Fruit fly (Drosophila melanogaster) whole organism, embryonic: ENCODE results near the gene CG43922.

Source experiments
- ATbp ChIP-seq: fragments of 200-800 bp; sonication (Bioruptor generic); optimal IDR thresholded peaks from 2 replicates; lab custom pipeline; 2017; ENCODE audit warnings: missing biosample characterization, mild to moderate bottlenecking, missing genetic modification characterization, missing genetic modification reagents
- Atf-2 ChIP-seq: fragments of 200-800 bp; sonication (Bioruptor generic); optimal IDR thresholded peaks from 2 replicates; lab custom pipeline; 2016; ENCODE audit warnings: missing biosample characterization, missing genetic modification characterization
- Bteb2 ChIP-seq: fragments of 200-800 bp; sonication (Bioruptor generic); optimal IDR thresholded peaks from 2 replicates; lab custom pipeline; 2016; ENCODE audit warnings: missing biosample characterization, missing genetic modification characterization
- CG10321 ChIP-seq: fragments of 200-800 bp; sonication (Bioruptor generic); IDR thresholded peaks from 2 replicates; pipeline ENCODE4 v1.3.6; 2022; ENCODE audit warnings: missing biosample characterization, missing genetic modification characterization
- CG11696 ChIP-seq: fragments of 200-800 bp; sonication (Bioruptor generic); IDR thresholded peaks from 2 replicates; pipeline ENCODE4 v1.3.6; 2022; ENCODE audit warnings: missing biosample characterization, missing genetic modification characterization
- CG11723 ChIP-seq: fragments of 200-800 bp; sonication (Bioruptor generic); optimal IDR thresholded peaks from 2 replicates; lab custom pipeline; 2017; ENCODE audit warnings: missing biosample characterization, mild to moderate bottlenecking, missing genetic modification characterization
- CG12155 ChIP-seq: fragments of 200-800 bp; sonication (Bioruptor generic); optimal IDR thresholded peaks from 3 replicates; lab custom pipeline; 2016; ENCODE audit warnings: missing biosample characterization, missing genetic modification characterization
- CG13123 ChIP-seq: fragments of 200-800 bp; sonication (Bioruptor generic); optimal IDR thresholded peaks from 2 replicates; lab custom pipeline; 2016; ENCODE audit warnings: missing biosample characterization, missing genetic modification characterization
- CG14965 ChIP-seq: fragments of 200-800 bp; sonication (Bioruptor generic); optimal IDR thresholded peaks from 2 replicates; lab custom pipeline; 2016; ENCODE audit warnings: missing biosample characterization, missing genetic modification characterization, borderline replicate concordance
- CG15011 ChIP-seq: fragments of 200-800 bp; sonication (Bioruptor generic); optimal IDR thresholded peaks from 3 replicates; lab custom pipeline; 2018; ENCODE audit warnings: missing biosample characterization, mild to moderate bottlenecking, missing genetic modification characterization
- CG15269 ChIP-seq: fragments of 200-800 bp; sonication (Bioruptor generic); optimal IDR thresholded peaks from 2 replicates; lab custom pipeline; 2018; ENCODE audit warnings: missing biosample characterization, mild to moderate bottlenecking, missing genetic modification characterization, moderate library complexity
- CG1529 ChIP-seq: fragments of 200-800 bp; sonication (Bioruptor generic); optimal IDR thresholded peaks from 3 replicates; lab custom pipeline; 2018; ENCODE audit warnings: missing biosample characterization, missing genetic modification characterization
- CG17802 ChIP-seq: fragments of 200-800 bp; sonication (Bioruptor generic); optimal IDR thresholded peaks from 2 replicates; lab custom pipeline; 2018; ENCODE audit warnings: missing biosample characterization, mild to moderate bottlenecking, missing genetic modification characterization, moderate library complexity
- CG17912 ChIP-seq: fragments of 200-800 bp; sonication (Bioruptor generic); optimal IDR thresholded peaks from 2 replicates; lab custom pipeline; 2018; ENCODE audit warnings: missing biosample characterization, mild to moderate bottlenecking, missing genetic modification characterization
- CG30403 ChIP-seq: fragments of 200-800 bp; sonication (Bioruptor generic); optimal IDR thresholded peaks from 3 replicates; lab custom pipeline; 2016; ENCODE audit warnings: missing biosample characterization, missing genetic modification characterization
- CG30431 ChIP-seq: fragments of 200-800 bp; sonication (Bioruptor generic); optimal IDR thresholded peaks from 2 replicates; lab custom pipeline; 2017; ENCODE audit warnings: missing biosample characterization, missing genetic modification characterization
- CG32767 ChIP-seq: fragments of 200-800 bp; sonication (Bioruptor generic); IDR thresholded peaks from 2 replicates; pipeline ENCODE4 v1.3.6; 2022; ENCODE audit warnings: missing biosample characterization, missing genetic modification characterization
- CG3281 ChIP-seq: fragments of 200-800 bp; sonication (Bioruptor generic); optimal IDR thresholded peaks from 3 replicates; lab custom pipeline; 2017; ENCODE audit warnings: missing biosample characterization, mild to moderate bottlenecking, missing genetic modification characterization
- CG33213 ChIP-seq: fragments of 200-800 bp; sonication (Bioruptor generic); optimal IDR thresholded peaks from 3 replicates; lab custom pipeline; 2016; ENCODE audit warnings: missing biosample characterization, missing genetic modification characterization
- CG3726 ChIP-seq: fragments of 200-800 bp; sonication (Bioruptor generic); IDR thresholded peaks from 3 replicates; pipeline ENCODE4, ENCODE4 v1.3.6; 2022; ENCODE audit warnings: missing biosample characterization, missing genetic modification characterization
- CG9609 ChIP-seq: fragments of 200-800 bp; sonication (Bioruptor generic); optimal IDR thresholded peaks from 3 replicates; lab custom pipeline; 2016; ENCODE audit warnings: missing biosample characterization, missing genetic modification characterization
- CG9727 ChIP-seq: fragments of 200-800 bp; sonication (Bioruptor generic); optimal IDR thresholded peaks from 3 replicates; lab custom pipeline; 2017; ENCODE audit warnings: missing biosample characterization, mild to moderate bottlenecking, missing genetic modification characterization
- CG9797 ChIP-seq: fragments of 200-800 bp; sonication (Bioruptor generic); optimal IDR thresholded peaks from 3 replicates; lab custom pipeline; 2018; ENCODE audit warnings: missing biosample characterization, mild to moderate bottlenecking, missing genetic modification characterization
- NfI ChIP-seq: fragments of 200-800 bp; sonication (Bioruptor generic); optimal IDR thresholded peaks from 3 replicates; lab custom pipeline; 2018; ENCODE audit warnings: missing biosample characterization, mild to moderate bottlenecking, missing genetic modification characterization, moderate library complexity
- Sox102F ChIP-seq: fragments of 200-800 bp; sonication (Bioruptor generic); optimal IDR thresholded peaks from 2 replicates; lab custom pipeline; 2018; ENCODE audit warnings: missing biosample characterization, mild to moderate bottlenecking, missing genetic modification characterization, moderate library complexity
- br ChIP-seq: fragments of >200 bp; optimal IDR thresholded peaks from 2 replicates; lab custom pipeline; 2017
- cwo ChIP-seq: fragments of 200-800 bp; sonication (Bioruptor generic); optimal IDR thresholded peaks from 3 replicates; lab custom pipeline; 2017; ENCODE audit warnings: missing biosample characterization, missing genetic modification characterization, mild to moderate bottlenecking, moderate library complexity, missing genetic modification reagents
- dan ChIP-seq: fragments of 200-800 bp; sonication (Bioruptor generic); IDR thresholded peaks from 2 replicates; pipeline ENCODE4 v1.3.6; 2022; ENCODE audit warnings: missing biosample characterization, missing genetic modification characterization
- dmrt11E ChIP-seq: fragments of 200-800 bp; sonication (Bioruptor generic); optimal IDR thresholded peaks from 3 replicates; lab custom pipeline; 2018; ENCODE audit warnings: missing biosample characterization, mild to moderate bottlenecking, missing genetic modification characterization, moderate library complexity
- fu2 ChIP-seq: fragments of 200-800 bp; sonication (Bioruptor generic); optimal IDR thresholded peaks from 2 replicates; lab custom pipeline; 2016; ENCODE audit warnings: missing biosample characterization, missing genetic modification characterization
- hb ChIP-seq: fragments of 200-800 bp; sonication (Bioruptor generic); IDR thresholded peaks from 3 replicates; pipeline ENCODE4 v1.3.6; 2022; ENCODE audit warnings: missing biosample characterization, missing genetic modification characterization; ENCODE audit not compliant: partially characterized antibody
- her ChIP-seq: fragments of 200-800 bp; sonication (Bioruptor generic); optimal IDR thresholded peaks from 2 replicates; lab custom pipeline; 2016; ENCODE audit warnings: missing biosample characterization, missing genetic modification characterization
- hth ChIP-seq: fragments of >200 bp; optimal IDR thresholded peaks from 2 replicates; lab custom pipeline; 2017; ENCODE audit warnings: inconsistent platforms
- jumu ChIP-seq: fragments of 200-800 bp; sonication (Bioruptor generic); optimal IDR thresholded peaks from 3 replicates; lab custom pipeline; 2016; ENCODE audit warnings: missing biosample characterization, missing genetic modification characterization
- kah ChIP-seq: fragments of 200-800 bp; sonication (Bioruptor generic); optimal IDR thresholded peaks from 2 replicates; lab custom pipeline; 2018; ENCODE audit warnings: missing biosample characterization, mild to moderate bottlenecking, missing genetic modification characterization
- klu ChIP-seq: fragments of 200-800 bp; sonication (Bioruptor generic); IDR thresholded peaks from 2 replicates; pipeline ENCODE4 v1.3.6; 2022; ENCODE audit warnings: missing biosample characterization, missing genetic modification characterization
- nerfin-1 ChIP-seq: fragments of 200-800 bp; sonication (Bioruptor generic); optimal IDR thresholded peaks from 3 replicates; lab custom pipeline; 2019; ENCODE audit warnings: missing biosample characterization, mild to moderate bottlenecking, missing genetic modification characterization, moderate library complexity
- odd ChIP-seq: fragments of 200-800 bp; sonication (Bioruptor generic); optimal IDR thresholded peaks from 2 replicates; lab custom pipeline; 2017; ENCODE audit warnings: missing biosample characterization, mild to moderate bottlenecking, missing genetic modification characterization
- pb ChIP-seq: fragments of 200-800 bp; sonication (Bioruptor generic); optimal IDR thresholded peaks from 3 replicates; lab custom pipeline; 2016; ENCODE audit warnings: missing biosample characterization, missing genetic modification characterization
- pnt ChIP-seq: fragments of 200-800 bp; sonication (Bioruptor generic); optimal IDR thresholded peaks from 3 replicates; lab custom pipeline; 2016; ENCODE audit warnings: missing biosample characterization, missing genetic modification characterization
- pum ChIP-seq: fragments of 200-800 bp; sonication (Bioruptor generic); optimal IDR thresholded peaks from 2 replicates; lab custom pipeline; 2016; ENCODE audit warnings: missing biosample characterization, missing genetic modification characterization
- row ChIP-seq: fragments of 200-800 bp; sonication (Bioruptor generic); IDR thresholded peaks from 3 replicates; pipeline ENCODE4 v1.3.6; 2022; ENCODE audit warnings: missing biosample characterization, missing genetic modification characterization
- salm ChIP-seq: fragments of 200-800 bp; sonication (Bioruptor generic); optimal IDR thresholded peaks from 2 replicates; lab custom pipeline; 2018; ENCODE audit warnings: missing biosample characterization, mild to moderate bottlenecking, missing genetic modification characterization
- slp2 ChIP-seq: fragments of 200-800 bp; sonication (Bioruptor generic); optimal IDR thresholded peaks from 2 replicates; lab custom pipeline; 2016; ENCODE audit warnings: missing biosample characterization, missing genetic modification characterization
- sob ChIP-seq: fragments of 200-800 bp; sonication (Bioruptor generic); IDR thresholded peaks from 2 replicates; pipeline ENCODE4 v1.3.6; 2022; ENCODE audit warnings: missing biosample characterization, missing genetic modification characterization
- tap ChIP-seq: fragments of 200-800 bp; optimal IDR thresholded peaks from 3 replicates; lab custom pipeline; 2019; ENCODE audit warnings: missing biosample characterization, mild to moderate bottlenecking, missing genetic modification characterization, moderate library complexity
- tgo ChIP-seq: fragments of 200-800 bp; sonication (Bioruptor generic); IDR thresholded peaks from 3 replicates; pipeline ENCODE4 v1.3.6; 2022; ENCODE audit warnings: missing biosample characterization, missing genetic modification characterization
- tio ChIP-seq: fragments of 200-800 bp; sonication (Bioruptor generic); optimal IDR thresholded peaks from 2 replicates; lab custom pipeline; 2017; ENCODE audit warnings: missing biosample characterization, missing genetic modification characterization, inconsistent platforms
- vvl ChIP-seq: fragments of 200-800 bp; sonication (Bioruptor generic); IDR thresholded peaks from 2 replicates; pipeline ENCODE4 v1.3.6; 2022; ENCODE audit warnings: missing biosample characterization, missing genetic modification characterization
- z ChIP-seq: fragments of 200-800 bp; sonication (Bioruptor generic); IDR thresholded peaks from 3 replicates; pipeline ENCODE4 v1.3.6; 2022; ENCODE audit warnings: missing biosample characterization, missing genetic modification characterization
- zfh2 ChIP-seq: fragments of 200-800 bp; sonication (Bioruptor generic); optimal IDR thresholded peaks from 2 replicates; lab custom pipeline; 2016; ENCODE audit warnings: missing biosample characterization, missing genetic modification characterization

CG43922 gene

DNA sequence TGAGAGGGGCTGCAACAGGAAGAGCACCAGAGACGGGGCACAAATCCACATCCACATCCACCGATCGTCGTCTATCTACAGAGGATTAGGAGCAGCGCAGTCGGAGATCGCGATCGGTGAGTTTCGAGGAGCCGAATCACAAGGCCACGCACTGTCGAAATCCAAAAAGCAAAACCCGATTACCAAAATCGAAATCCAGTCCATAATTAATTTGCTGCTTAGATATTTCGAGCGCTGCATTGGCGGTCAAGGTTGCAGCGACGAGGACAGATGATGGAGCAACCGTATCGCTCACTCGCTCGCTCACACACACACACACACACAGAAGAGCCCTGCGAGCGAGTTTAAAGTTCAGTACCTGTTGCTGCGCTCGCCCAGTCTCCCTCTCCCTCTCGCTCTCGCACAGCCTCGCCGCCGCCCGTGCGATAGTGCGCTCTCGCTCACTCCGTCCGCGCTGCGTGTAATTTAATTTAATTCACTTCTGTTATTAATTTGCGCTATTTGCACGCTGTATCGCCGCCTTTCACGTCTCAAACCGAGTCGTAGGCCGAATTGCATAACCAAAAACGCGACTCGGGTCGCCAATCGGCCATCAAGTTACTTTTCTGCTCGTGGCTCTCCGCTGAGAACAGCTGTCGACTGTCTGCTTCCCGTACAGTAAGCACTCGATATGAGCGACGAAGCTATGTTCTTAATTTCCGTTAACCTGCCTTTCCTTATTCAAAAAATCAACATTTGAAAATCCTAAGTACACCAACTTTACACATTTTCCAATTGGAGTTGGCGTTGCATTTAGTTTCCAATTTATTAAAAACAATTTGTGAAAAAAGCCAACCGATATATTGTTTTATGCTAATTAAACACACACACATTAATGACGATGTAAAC is 30.7 kb upstream of the CG43922 start (continued):
- peak; percentile 6 for TF ChIP-seq CG17802 (tag; lab: Kevin White, UChicago)
- TF ChIP-seq jumu, result peak; percentile 44
- peak; percentile 29; the same call in 1 of the 2 replicates for TF ChIP-seq sob (GFP tag; lab: Robert Waterston, UW)
- no peak for TF ChIP-seq CG11723 (GFP tag; lab: Kevin White, UChicago)
- TF ChIP-seq row (GFP tag; lab: Robert Waterston, UW), result peak; percentile 73
- TF ChIP-seq CG33213 (GFP tag; lab: Kevin White, UChicago), result peak; percentile 62
- peak; percentile 59 for TF ChIP-seq CG3281 (GFP tag; lab: Kevin White, UChicago)
- TF ChIP-seq cwo (GFP tag; lab: Kevin White, UChicago), result peak; percentile 32
- TF ChIP-seq kah (GFP tag; lab: Kevin White, UChicago), result peak; percentile 98
- peak; percentile 53 for TF ChIP-seq her (GFP tag; lab: Kevin White, UChicago)
- no peak for TF ChIP-seq CG9797 (GFP tag; lab: Kevin White, UChicago)
- TF ChIP-seq salm, result no peak
- no peak for TF ChIP-seq Sox102F
- no peak for TF ChIP-seq hb
- no peak for TF ChIP-seq klu
- peak; percentile 42 for TF ChIP-seq dmrt11E (tag; lab: Kevin White, UChicago)
- peak; percentile 25 for TF ChIP-seq pum (GFP tag; lab: Kevin White, UChicago)
- no peak for TF ChIP-seq pnt (GFP tag; lab: Kevin White, UChicago)
- TF ChIP-seq hth (lab: Kevin White, UChicago), result no peak
- no peak for TF ChIP-seq dan (GFP tag; lab: Robert Waterston, UW)
- TF ChIP-seq CG9609 (GFP tag; lab: Kevin White, UChicago), result peak; percentile 9
- TF ChIP-seq CG12155 (GFP tag; lab: Kevin White, UChicago), result peak; percentile 63
- TF ChIP-seq Bteb2, result peak; percentile 30
- peak; percentile 7 for TF ChIP-seq CG1529
- no peak for TF ChIP-seq Atf-2
- peak; percentile 40 for TF ChIP-seq vvl (GFP tag; lab: Robert Waterston, UW)
- TF ChIP-seq CG15011 (GFP tag; lab: Kevin White, UChicago), result no peak

DNA sequence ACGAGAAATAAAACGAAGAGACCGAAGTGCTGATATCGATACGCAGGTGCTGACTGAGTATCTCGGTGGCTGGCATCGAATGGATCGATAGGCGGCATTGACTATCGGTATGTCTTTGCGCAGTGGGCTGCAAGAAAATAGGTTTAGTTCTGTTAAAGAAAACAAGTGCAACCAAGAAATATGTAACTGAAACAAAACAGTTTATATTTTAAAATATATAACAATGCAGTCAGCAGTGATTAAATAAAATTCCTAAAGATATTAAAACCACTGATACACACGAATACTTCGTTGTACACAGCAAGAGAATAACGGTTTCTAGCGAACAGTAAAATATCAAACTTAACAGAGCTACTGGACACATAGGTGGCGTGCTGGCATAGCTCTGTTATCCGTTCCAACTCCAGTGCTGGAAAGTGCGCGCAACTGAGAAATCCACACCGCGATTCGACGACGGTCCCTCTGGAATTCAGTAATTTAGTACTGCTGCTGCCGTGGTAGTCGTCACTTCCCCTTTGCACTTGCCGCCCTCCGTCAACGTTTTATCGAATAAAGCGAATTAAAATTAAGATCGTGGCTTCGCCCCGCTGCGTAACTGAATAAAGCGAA is 29.9 kb upstream of the CG43922 start, which contains the start of the genes Pez and Cpr:
Gene Pez, minus strand, starts transcription at position 305 of the 609 bp plus-strand sequence.
Gene Cpr, plus strand, starts transcription at position 470 of the 609 bp plus-strand sequence.
- TF ChIP-seq NfI (GFP tag; lab: Kevin White, UChicago) (peak; percentile 26), slp2 (GFP tag; lab: Kevin White, UChicago) (no peak), CG11696 (GFP tag; lab: Robert Waterston, UW) (peak; percentile 78), CG14965 (GFP tag; lab: Kevin White, UChicago) (no peak), CG17912 (GFP tag; lab: Kevin White, UChicago) (no peak), CG13123 (GFP tag; lab: Kevin White, UChicago) (no peak), CG32767 (GFP tag; lab: Robert Waterston, UW) (no peak), br (lab: Kevin White, UChicago) (no peak), pb (GFP tag; lab: Kevin White, UChicago) (no peak), CG9727 (no peak), CG15269 (tag; lab: Kevin White, UChicago) (no peak), CG30403 (GFP tag; lab: Kevin White, UChicago) (peak; percentile 42), CG9609 (GFP tag; lab: Kevin White, UChicago) (no peak), ATbp (GFP tag; lab: Kevin White, UChicago) (no peak), odd (GFP tag; lab: Kevin White, UChicago) (peak; percentile 60), CG30431 (GFP tag; lab: Kevin White, UChicago) (no peak), z (no peak), tio (GFP tag; lab: Kevin White, UChicago) (no peak), CG3726 (no peak), tgo (GFP tag; lab: Robert Waterston, UW) (no peak), CG10321 (GFP tag; lab: Robert Waterston, UW) (no peak), zfh2 (GFP tag; lab: Kevin White, UChicago) (peak; percentile 52), nerfin-1 (tag; lab: Kevin White, UChicago) (no peak), fu2 (GFP tag; lab: Kevin White, UChicago) (peak; percentile 15), tap (tag; lab: Kevin White, UChicago) (no peak)
